Worm (Caenorhabditis elegans) whole organism, mixed stage, embryonic: ENCODE data around the gene ZK892.4.
"Not testable (repeated sequence)": the region's sequence is repeated elsewhere in the genome, so short reads cannot be mapped to it uniquely, and the experiment has no call there.

Experiments used
- bed-3 ChIP-seq: fragments of 200-800 bp; sonication (Bioruptor generic); optimal IDR thresholded peaks from 3 replicates; lab custom pipeline; 2018; ENCODE audit warnings: mild to moderate bottlenecking, missing genetic modification characterization, moderate library complexity, missing compliant biosample characterization
- blmp-1 ChIP-seq: fragments of 150-350 bp; optimal IDR thresholded peaks from 2 replicates; lab custom pipeline; 2014; ENCODE audit warnings: missing biosample characterization, missing genetic modification characterization
- ceh-39 ChIP-seq: fragments of 150-350 bp; optimal IDR thresholded peaks from 2 replicates; lab custom pipeline; 2014; ENCODE audit warnings: missing biosample characterization, missing genetic modification characterization
- ceh-43 ChIP-seq: fragments of 200-800 bp; sonication (Bioruptor generic); optimal IDR thresholded peaks from 2 replicates; lab custom pipeline; 2018; ENCODE audit warnings: mild to moderate bottlenecking, missing genetic modification characterization, moderate library complexity, missing compliant biosample characterization
- ceh-83 ChIP-seq: fragments of 200-800 bp; sonication (Bioruptor generic); optimal IDR thresholded peaks from 2 replicates; lab custom pipeline; 2018; ENCODE audit warnings: mild to moderate bottlenecking, missing genetic modification characterization, missing compliant biosample characterization
- ces-1 ChIP-seq: fragments of 150-350 bp; optimal IDR thresholded peaks from 2 replicates; lab custom pipeline; 2014; ENCODE audit warnings: missing biosample characterization, missing genetic modification reagents, missing genetic modification characterization
- cnd-1 ChIP-seq: fragments of 200-800 bp; sonication (Bioruptor generic); optimal IDR thresholded peaks from 2 replicates; lab custom pipeline; 2018; ENCODE audit warnings: mild to moderate bottlenecking, missing genetic modification characterization, missing compliant biosample characterization
- drap-1 ChIP-seq: fragments of 200-800 bp; sonication (Bioruptor generic); optimal IDR thresholded peaks from 3 replicates; lab custom pipeline; 2018; ENCODE audit warnings: mild to moderate bottlenecking, missing genetic modification characterization, missing compliant biosample characterization
- elt-1 ChIP-seq: sonication (generic microtip); optimal IDR thresholded peaks from 2 replicates; lab custom pipeline; 2017; ENCODE audit warnings: missing genetic modification characterization, mild to moderate bottlenecking, missing compliant biosample characterization, antibody characterized with exemption, moderate library complexity, borderline replicate concordance; ENCODE audit not compliant: insufficient read depth
- flh-1 ChIP-seq: fragments of 200-800 bp; sonication (Bioruptor generic); optimal IDR thresholded peaks from 2 replicates; lab custom pipeline; 2018; ENCODE audit warnings: mild to moderate bottlenecking, missing genetic modification characterization, moderate library complexity, missing compliant biosample characterization
- ham-2 ChIP-seq: fragments of 200-800 bp; sonication (Bioruptor generic); optimal IDR thresholded peaks from 2 replicates; lab custom pipeline; 2018; ENCODE audit warnings: mild to moderate bottlenecking, missing genetic modification characterization, missing compliant biosample characterization
- hlh-1 ChIP-seq: fragments of 150-350 bp; optimal IDR thresholded peaks from 2 replicates; lab custom pipeline; 2014; ENCODE audit warnings: missing biosample characterization, missing genetic modification reagents, missing genetic modification characterization
- lin-13 ChIP-seq: fragments of 150-350 bp; optimal IDR thresholded peaks from 2 replicates; lab custom pipeline; 2014; ENCODE audit warnings: missing biosample characterization, missing genetic modification characterization
- lsy-2 ChIP-seq: fragments of 150-350 bp; optimal IDR thresholded peaks from 2 replicates; lab custom pipeline; 2014; ENCODE audit warnings: missing biosample characterization, missing genetic modification characterization
- mab-5 ChIP-seq: fragments of 150-350 bp; optimal IDR thresholded peaks from 2 replicates; lab custom pipeline; 2014; ENCODE audit warnings: missing biosample characterization, missing genetic modification characterization
- mep-1 ChIP-seq: fragments of 150-350 bp; optimal IDR thresholded peaks from 2 replicates; lab custom pipeline; 2017; ENCODE audit warnings: missing biosample characterization, missing genetic modification reagents, missing genetic modification characterization, inconsistent platforms
- mls-2 ChIP-seq: sonication (generic microtip); optimal IDR thresholded peaks from 2 replicates; lab custom pipeline; 2016; ENCODE audit warnings: mild to moderate bottlenecking, missing genetic modification characterization, moderate library complexity, missing compliant biosample characterization
- nhr-12 ChIP-seq: fragments of 150-350 bp; optimal IDR thresholded peaks from 2 replicates; lab custom pipeline; 2014; ENCODE audit warnings: missing biosample characterization, missing genetic modification characterization
- nhr-2 ChIP-seq: fragments of 150-350 bp; optimal IDR thresholded peaks from 2 replicates; lab custom pipeline; 2014; ENCODE audit warnings: missing biosample characterization, missing genetic modification characterization
- nhr-237 ChIP-seq: fragments of 150-350 bp; optimal IDR thresholded peaks from 2 replicates; lab custom pipeline; 2014; ENCODE audit warnings: missing biosample characterization, missing genetic modification characterization
- nhr-28 ChIP-seq: fragments of 150-350 bp; optimal IDR thresholded peaks from 2 replicates; lab custom pipeline; 2014; ENCODE audit warnings: missing biosample characterization, missing genetic modification characterization
- nhr-76 ChIP-seq: sonication (generic microtip); optimal IDR thresholded peaks from 2 replicates; lab custom pipeline; 2017; ENCODE audit warnings: missing biosample characterization, missing genetic modification characterization
- pha-4 ChIP-seq: fragments of 150-350 bp; optimal IDR thresholded peaks from 2 replicates; lab custom pipeline; 2018; ENCODE audit warnings: missing biosample characterization, missing genetic modification reagents, missing genetic modification characterization
- snpc-4 ChIP-seq: fragments of 150-350 bp; optimal IDR thresholded peaks from 2 replicates; lab custom pipeline; 2014; ENCODE audit warnings: missing biosample characterization, missing genetic modification characterization
- sptf-1 ChIP-seq: sonication (generic microtip); optimal IDR thresholded peaks from 2 replicates; lab custom pipeline; 2017; ENCODE audit warnings: mild to moderate bottlenecking, missing genetic modification characterization, moderate library complexity, missing compliant biosample characterization
- tbx-8 ChIP-seq: fragments of 200-800 bp; sonication (Bioruptor generic); optimal IDR thresholded peaks from 2 replicates; lab custom pipeline; 2018; ENCODE audit warnings: mild to moderate bottlenecking, missing genetic modification characterization, moderate library complexity, missing compliant biosample characterization
- zip-8 ChIP-seq: fragments of 150-350 bp; optimal IDR thresholded peaks from 2 replicates; lab custom pipeline; 2014; ENCODE audit warnings: missing biosample characterization, missing genetic modification characterization

ZK892.4 gene

DNA sequence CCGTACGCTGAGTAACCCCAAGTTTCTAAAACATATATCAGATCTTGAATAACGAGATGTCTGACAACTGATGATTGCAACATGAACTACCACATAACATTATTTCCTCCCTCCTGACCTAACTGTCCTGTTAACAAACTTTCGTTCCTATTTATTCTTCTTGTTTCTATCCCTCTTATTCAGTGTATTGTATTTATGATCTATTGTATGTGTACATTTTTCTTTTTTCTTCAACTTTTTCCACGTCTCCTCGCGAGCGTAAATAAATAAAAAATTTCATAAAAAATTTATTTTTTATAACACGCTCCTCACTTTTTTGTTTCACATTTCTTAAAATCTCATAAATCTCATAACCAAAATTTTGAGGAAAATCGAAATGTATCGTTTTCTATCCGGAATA, at the start of gene ZK892.4:
ZK892.4 (plus strand) TSS at position 301 of the 400 bp plus-strand sequence.
- not testable (repeated sequence) for TF ChIP-seq ceh-43 (GFP tag; lab: Kevin White, UChicago); snpc-4 (tag; lab: Kevin White, UChicago); drap-1

DNA sequence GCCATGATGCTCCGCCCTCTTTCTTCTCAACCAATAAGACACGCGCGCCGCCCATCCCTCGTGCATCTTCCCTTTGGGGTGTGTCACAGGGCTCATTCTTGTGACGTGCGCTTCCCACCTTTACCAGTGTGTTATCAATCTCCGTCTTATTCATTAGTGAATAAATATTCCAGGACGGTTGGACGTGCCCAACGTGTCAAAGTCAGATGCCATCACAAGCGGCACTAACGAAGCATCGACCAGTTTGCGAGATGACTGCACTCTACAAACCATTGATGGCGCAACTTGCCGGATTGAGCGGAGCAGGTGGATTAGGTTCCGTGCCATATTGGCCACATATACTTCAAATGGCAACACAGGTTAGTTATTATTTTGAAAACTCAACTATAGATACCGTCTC, 46.2 kb upstream of the ZK892.4 start:
- TF ChIP-seq nhr-28 (no peak), ces-1 (GFP tag; lab: Kevin White, UChicago) (no peak), blmp-1 (no peak), cnd-1 (no peak), ceh-43 (GFP tag; lab: Kevin White, UChicago) (no peak), lin-13 (tag; lab: Kevin White, UChicago) (no peak)

DNA sequence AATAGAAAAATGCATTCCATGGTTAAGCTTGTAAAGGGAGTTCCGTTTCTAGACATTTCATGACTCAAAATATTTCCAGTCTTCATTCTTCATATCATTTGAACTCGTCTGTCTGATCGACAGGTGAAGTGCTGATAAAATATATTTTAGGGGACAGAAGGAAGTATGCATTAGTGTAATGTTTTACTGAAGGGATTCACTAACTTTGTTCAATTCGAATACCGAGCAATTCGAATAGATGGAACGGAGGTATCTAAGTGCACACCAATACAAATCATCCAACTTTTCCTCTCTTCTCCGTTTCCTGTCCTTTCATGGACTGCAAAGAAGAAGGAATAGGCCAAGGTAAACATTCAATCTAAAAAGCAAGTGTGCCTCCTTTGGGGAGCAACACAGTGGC, 42.6 kb upstream of the ZK892.4 start:
- TF ChIP-seq ceh-39 (tag; lab: Kevin White, UChicago): no peak
- no peak for TF ChIP-seq cnd-1
- TF ChIP-seq snpc-4 (tag; lab: Kevin White, UChicago): no peak
- TF ChIP-seq sptf-1 (tag; lab: Kevin White, UChicago): no peak
- no peak for TF ChIP-seq ceh-43 (GFP tag; lab: Kevin White, UChicago)
- no peak for TF ChIP-seq elt-1 (tag; lab: Kevin White, UChicago)
- no peak for TF ChIP-seq ham-2
- TF ChIP-seq ces-1 (GFP tag; lab: Kevin White, UChicago): no peak
- no peak for TF ChIP-seq mab-5
- TF ChIP-seq bed-3 (GFP tag; lab: Kevin White, UChicago): no peak
- TF ChIP-seq pha-4: no peak
- no peak for TF ChIP-seq lin-13 (tag; lab: Kevin White, UChicago)
- TF ChIP-seq drap-1: no peak
- no peak for TF ChIP-seq flh-1 (GFP tag; lab: Kevin White, UChicago)
- no peak for TF ChIP-seq nhr-2 (tag; lab: Kevin White, UChicago)

- TF ChIP-seq nhr-12: no peak
These were observed 41.0 kb upstream of the ZK892.4 start for ce11 chrII:9965325-9965724.

ce11 chrII:9966954-9967353, 39.4 kb upstream of the ZK892.4 start, which contains the start of gene dtmk-1:
Gene dtmk-1, minus strand, starts transcription at chrII:9967099.
- no peak for TF ChIP-seq nhr-2 (tag; lab: Kevin White, UChicago)
- TF ChIP-seq elt-1 (tag; lab: Kevin White, UChicago): peak; percentile 86
- no peak for TF ChIP-seq mab-5

- no peak for TF ChIP-seq snpc-4 (tag; lab: Kevin White, UChicago)
- TF ChIP-seq ceh-39 (tag; lab: Kevin White, UChicago): no peak
- no peak for TF ChIP-seq nhr-76 (tag; lab: Kevin White, UChicago)
- no peak for TF ChIP-seq mab-5
- peak; percentile 51 for TF ChIP-seq nhr-237 (tag; lab: Kevin White, UChicago)
- peak; percentile 0 for TF ChIP-seq ces-1 (GFP tag; lab: Kevin White, UChicago)
- TF ChIP-seq pha-4: no peak
- TF ChIP-seq tbx-8 (GFP tag; lab: Kevin White, UChicago): no peak
- no peak for TF ChIP-seq flh-1 (GFP tag; lab: Kevin White, UChicago)
- no peak for TF ChIP-seq mls-2
- TF ChIP-seq ceh-83 (GFP tag; lab: Kevin White, UChicago): no peak
- TF ChIP-seq nhr-28: no peak
- TF ChIP-seq cnd-1: no peak
- TF ChIP-seq ham-2: peak; percentile 58
- TF ChIP-seq lin-13 (tag; lab: Kevin White, UChicago): no peak
- TF ChIP-seq nhr-2 (tag; lab: Kevin White, UChicago): no peak
- TF ChIP-seq hlh-1 (tag; lab: Kevin White, UChicago): peak; percentile 4
- peak; percentile 71 for TF ChIP-seq lsy-2 (tag; lab: Kevin White, UChicago)
- no peak for TF ChIP-seq sptf-1 (tag; lab: Kevin White, UChicago)
- TF ChIP-seq mep-1 (tag; lab: Kevin White, UChicago): peak; percentile 81
- TF ChIP-seq zip-8 (tag; lab: Kevin White, UChicago): no peak
- TF ChIP-seq, all 35 proteins: peak for 6
These were observed 38.2 kb upstream of the ZK892.4 start, which contains the start of the genes R53.4 and psf-1 for ce11 chrII:9967999-9968706. Gene R53.4, minus strand, starts transcription at chrII:9968049. Gene psf-1, plus strand, starts transcription at chrII:9968673.
